Fruit fly (Drosophila melanogaster) whole organism, embryonic: ENCODE results near the gene roq.

Experiments
- Abd-B ChIP-seq: fragments of 200-800 bp; sonication (Bioruptor generic); optimal IDR thresholded peaks from 2 replicates; lab custom pipeline; 2018; ENCODE audit warnings: missing biosample characterization, mild to moderate bottlenecking, missing genetic modification characterization, moderate library complexity
- Blimp-1 ChIP-seq: fragments of 200-800 bp; sonication (Bioruptor generic); optimal IDR thresholded peaks from 3 replicates; lab custom pipeline; 2018; ENCODE audit warnings: missing biosample characterization, missing genetic modification characterization, mild to moderate bottlenecking, moderate library complexity, missing genetic modification reagents
- CG10147 ChIP-seq: fragments of 200-800 bp; sonication (Bioruptor generic); optimal IDR thresholded peaks from 2 replicates; lab custom pipeline; 2019; ENCODE audit warnings: missing biosample characterization, mild to moderate bottlenecking, missing genetic modification characterization, moderate library complexity
- CG10267 ChIP-seq: fragments of 200-800 bp; sonication (Bioruptor generic); optimal IDR thresholded peaks from 2 replicates; lab custom pipeline; 2018; ENCODE audit warnings: missing biosample characterization, mild to moderate bottlenecking, missing genetic modification characterization, moderate library complexity
- CG1233 ChIP-seq: fragments of 200-800 bp; sonication (Bioruptor generic); optimal IDR thresholded peaks from 4 replicates; lab custom pipeline; 2018; ENCODE audit warnings: missing biosample characterization, mild to moderate bottlenecking, missing genetic modification characterization
- CG13424 ChIP-seq: fragments of 200-800 bp; sonication (Bioruptor generic); optimal IDR thresholded peaks from 2 replicates; lab custom pipeline; 2019; ENCODE audit warnings: missing biosample characterization, mild to moderate bottlenecking, missing genetic modification characterization, moderate library complexity
- CG14667 ChIP-seq: fragments of 200-800 bp; sonication (Bioruptor generic); IDR thresholded peaks from 2 replicates; pipeline ENCODE4 v1.3.6; 2022; ENCODE audit warnings: missing biosample characterization, missing genetic modification characterization
- CG14710 ChIP-seq: fragments of 200-800 bp; sonication (Bioruptor generic); optimal IDR thresholded peaks from 3 replicates; lab custom pipeline; 2019; ENCODE audit warnings: missing biosample characterization, mild to moderate bottlenecking, missing genetic modification characterization, moderate library complexity
- CG16863 ChIP-seq: fragments of 200-800 bp; sonication (Bioruptor generic); optimal IDR thresholded peaks from 3 replicates; lab custom pipeline; 2016; ENCODE audit warnings: missing biosample characterization, missing genetic modification characterization
- CG18619 ChIP-seq: fragments of 200-800 bp; sonication (Bioruptor generic); optimal IDR thresholded peaks from 3 replicates; lab custom pipeline; 2017; ENCODE audit warnings: missing biosample characterization, mild to moderate bottlenecking, missing genetic modification characterization
- CG2116 ChIP-seq: fragments of 200-800 bp; sonication (Bioruptor generic); optimal IDR thresholded peaks from 3 replicates; lab custom pipeline; 2018; ENCODE audit warnings: missing biosample characterization, mild to moderate bottlenecking, missing genetic modification characterization
- CG4424 ChIP-seq: fragments of 200-800 bp; sonication (Bioruptor generic); optimal IDR thresholded peaks from 3 replicates; lab custom pipeline; 2016; ENCODE audit warnings: missing biosample characterization, missing genetic modification characterization
- CG4617 ChIP-seq: fragments of 200-800 bp; sonication (Bioruptor generic); optimal IDR thresholded peaks from 3 replicates; lab custom pipeline; 2016; ENCODE audit warnings: missing biosample characterization, missing genetic modification characterization, borderline replicate concordance
- CG6689 ChIP-seq: fragments of 200-800 bp; sonication (Bioruptor generic); IDR thresholded peaks from 2 replicates; pipeline ENCODE4 v1.3.6; 2022; ENCODE audit warnings: missing biosample characterization, missing genetic modification characterization
- CG6791 ChIP-seq: fragments of 200-800 bp; sonication (Bioruptor generic); IDR thresholded peaks from 3 replicates; pipeline ENCODE4 v1.3.6; 2022; ENCODE audit warnings: missing biosample characterization, missing genetic modification characterization; ENCODE audit not compliant: partially characterized antibody
- CG6813 ChIP-seq: fragments of 200-800 bp; sonication (Bioruptor generic); optimal IDR thresholded peaks from 2 replicates; lab custom pipeline; 2017; ENCODE audit warnings: missing biosample characterization, missing genetic modification characterization, mild to moderate bottlenecking, moderate library complexity, missing genetic modification reagents
- CG9215 ChIP-seq: fragments of 200-800 bp; sonication (Bioruptor generic); IDR thresholded peaks from 2 replicates; pipeline ENCODE4 v1.3.6; 2022; ENCODE audit warnings: missing biosample characterization, missing genetic modification characterization
- Dll ChIP-seq: fragments of 200-800 bp; sonication (Bioruptor generic); IDR thresholded peaks from 4 replicates; pipeline ENCODE4 v1.3.6; 2022; ENCODE audit warnings: missing biosample characterization, missing genetic modification characterization; ENCODE audit not compliant: partially characterized antibody
- E2f2 ChIP-seq: fragments of 200-800 bp; sonication (Bioruptor generic); IDR thresholded peaks from 2 replicates; pipeline ENCODE4 v1.3.6; 2022; ENCODE audit warnings: missing biosample characterization, missing genetic modification characterization
- Hr39 ChIP-seq: fragments of >200 bp; optimal IDR thresholded peaks from 2 replicates; lab custom pipeline; 2017
- MBD-R2 ChIP-seq: fragments of 200-800 bp; sonication (Bioruptor generic); IDR thresholded peaks from 2 replicates; pipeline ENCODE4 v1.3.6; 2022; ENCODE audit warnings: missing biosample characterization, missing genetic modification characterization
- MESR4 ChIP-seq: fragments of 200-800 bp; sonication (Bioruptor generic); optimal IDR thresholded peaks from 2 replicates; lab custom pipeline; 2018; ENCODE audit warnings: missing biosample characterization, mild to moderate bottlenecking, missing genetic modification characterization, moderate library complexity
- MTF-1 ChIP-seq: fragments of 200-800 bp; sonication (Bioruptor generic); optimal IDR thresholded peaks from 2 replicates; lab custom pipeline; 2018; ENCODE audit warnings: missing biosample characterization, mild to moderate bottlenecking, missing genetic modification characterization, borderline replicate concordance
- Myb ChIP-seq: fragments of 200-800 bp; sonication (Bioruptor generic); optimal IDR thresholded peaks from 2 replicates; lab custom pipeline; 2016; ENCODE audit warnings: missing biosample characterization, missing genetic modification characterization
- Sry-δ ChIP-seq: fragments of 200-800 bp; sonication (Bioruptor generic); optimal IDR thresholded peaks from 2 replicates; lab custom pipeline; 2016; ENCODE audit warnings: missing biosample characterization, missing genetic modification characterization
- Taf1 ChIP-seq: fragments of 200-800 bp; sonication (Bioruptor generic); IDR thresholded peaks from 2 replicates; pipeline ENCODE4 v1.3.6; 2022; ENCODE audit warnings: missing biosample characterization, missing genetic modification characterization
- bbx ChIP-seq: fragments of 200-800 bp; sonication (Bioruptor generic); IDR thresholded peaks from 2 replicates; pipeline ENCODE4 v1.3.6; 2022; ENCODE audit warnings: missing biosample characterization, missing genetic modification characterization; ENCODE audit not compliant: partially characterized antibody
- chinmo ChIP-seq: fragments of 200-800 bp; sonication (Bioruptor generic); IDR thresholded peaks from 4 replicates; pipeline ENCODE4 v1.3.6; 2022; ENCODE audit warnings: missing biosample characterization, missing genetic modification characterization; ENCODE audit not compliant: partially characterized antibody
- crp ChIP-seq, 2 experiments: fragments of 200-800 bp; sonication (Bioruptor generic); optimal IDR thresholded peaks; 2 replicates in 1 of 2; 3 replicates in 1 of 2; lab custom pipeline; 2017; ENCODE audit warnings: missing biosample characterization in 2 of 2, missing genetic modification characterization in 2 of 2, mild to moderate bottlenecking in 1 of 2, moderate library complexity in 1 of 2
- exex ChIP-seq: fragments of 200-800 bp; sonication (Bioruptor generic); optimal IDR thresholded peaks from 4 replicates; lab custom pipeline; 2018; ENCODE audit warnings: missing biosample characterization, mild to moderate bottlenecking, missing genetic modification characterization, moderate library complexity
- fd64A ChIP-seq: fragments of 200-800 bp; sonication (Bioruptor generic); optimal IDR thresholded peaks from 3 replicates; lab custom pipeline; 2018; ENCODE audit warnings: missing biosample characterization, mild to moderate bottlenecking, missing genetic modification characterization
- hkb ChIP-seq, 2 experiments: fragments of 200-800 bp in 1 of 2; fragments of >200 bp in 1 of 2; sonication (Bioruptor generic) in 1 of 2; IDR thresholded peaks in 1 of 2; optimal IDR thresholded peaks in 1 of 2; 2 replicates each; pipeline versions ENCODE4 v1.3.6 to Lab custom; 2017 to 2022; ENCODE audit warnings: missing biosample characterization in 1 of 2, missing genetic modification characterization in 1 of 2
- mirr ChIP-seq: fragments of 200-800 bp; sonication (Bioruptor generic); optimal IDR thresholded peaks from 3 replicates; lab custom pipeline; 2018; ENCODE audit warnings: missing biosample characterization, mild to moderate bottlenecking, missing genetic modification characterization
- oc ChIP-seq: fragments of 200-800 bp; sonication (Bioruptor generic); optimal IDR thresholded peaks from 2 replicates; lab custom pipeline; 2018; ENCODE audit warnings: missing biosample characterization, mild to moderate bottlenecking, missing genetic modification characterization, moderate library complexity
- org-1 ChIP-seq: fragments of 200-800 bp; sonication (Bioruptor generic); optimal IDR thresholded peaks from 2 replicates; lab custom pipeline; 2017; ENCODE audit warnings: missing biosample characterization, missing genetic modification characterization
- prd ChIP-seq, 3 experiments: fragments of >200 bp in 2 of 3; fragments of 200-800 bp in 1 of 3; sonication (Bioruptor generic) in 1 of 3; optimal IDR thresholded peaks in 2 of 3; IDR thresholded peaks in 1 of 3; 2 replicates in 2 of 3; 3 replicates in 1 of 3; pipeline versions ENCODE4 v1.3.6 to Lab custom; 2017 to 2022; ENCODE audit warnings: missing biosample characterization in 1 of 3, missing genetic modification characterization in 1 of 3
- slbo ChIP-seq: fragments of 200-800 bp; sonication (Bioruptor generic); IDR thresholded peaks from 2 replicates; pipeline ENCODE4 v1.3.6; 2022; ENCODE audit warnings: missing biosample characterization, missing genetic modification characterization
- so ChIP-seq: fragments of 200-800 bp; sonication (Bioruptor generic); IDR thresholded peaks from 3 replicates; pipeline ENCODE4 v1.3.6; 2022; ENCODE audit warnings: missing biosample characterization, missing genetic modification characterization
- sob ChIP-seq: fragments of 200-800 bp; sonication (Bioruptor generic); IDR thresholded peaks from 2 replicates; pipeline ENCODE4 v1.3.6; 2022; ENCODE audit warnings: missing biosample characterization, missing genetic modification characterization
- tna ChIP-seq: fragments of 200-800 bp; sonication (Bioruptor generic); IDR thresholded peaks from 2 replicates; pipeline ENCODE4 v1.3.6; 2022; ENCODE audit warnings: missing biosample characterization, missing genetic modification characterization; ENCODE audit not compliant: partially characterized antibody
- trem ChIP-seq: fragments of 200-800 bp; optimal IDR thresholded peaks from 3 replicates; lab custom pipeline; 2019; ENCODE audit warnings: missing biosample characterization, mild to moderate bottlenecking, missing genetic modification characterization, moderate library complexity

roq gene

DNA sequence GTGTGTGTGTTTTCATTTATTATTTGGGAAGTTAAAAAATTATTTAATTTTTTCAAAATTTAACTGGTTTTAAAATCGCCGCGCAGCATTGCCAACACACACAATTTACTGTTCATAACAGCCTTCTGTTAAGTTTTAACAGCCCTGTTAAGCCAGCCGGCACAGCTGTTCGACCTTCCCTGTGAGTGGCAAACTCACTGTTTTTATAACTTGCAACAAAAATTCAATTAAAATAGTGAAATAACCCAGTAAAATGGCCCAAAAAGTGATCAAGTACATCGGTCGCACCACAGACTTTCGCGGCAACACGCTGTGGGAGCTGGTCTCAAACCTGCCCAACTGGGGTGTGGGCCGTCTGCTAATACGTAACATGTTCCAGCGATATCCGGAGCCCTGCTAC is 30.5 kb downstream of the roq start, which contains the start of gene mRpS34 (continued):
- TF ChIP-seq CG2116 = no peak
- TF ChIP-seq Taf1 (GFP tag; lab: Robert Waterston, UW) = no peak
- TF ChIP-seq trem (tag; lab: Kevin White, UChicago) = peak; percentile 63
- TF ChIP-seq exex (tag; lab: Kevin White, UChicago) = no peak
- TF ChIP-seq CG18619 (GFP tag; lab: Kevin White, UChicago) = no peak
- TF ChIP-seq prd (optimal IDR thresholded peaks at IDR 0.05; lab: Kevin White, UChicago) = no peak
- no peak for TF ChIP-seq prd (GFP tag; IDR thresholded peaks at IDR 0.05; lab: Robert Waterston, UW)
- no peak for TF ChIP-seq CG6689
- TF ChIP-seq Abd-B (GFP tag; lab: Kevin White, UChicago) = no peak
- TF ChIP-seq CG6791 (GFP tag; lab: Robert Waterston, UW) = peak; percentile 23; the same call in 1 of the 3 replicates
- no peak for TF ChIP-seq CG6813
- TF ChIP-seq CG14667 (GFP tag; lab: Robert Waterston, UW) = no peak
- peak; percentile 81 for TF ChIP-seq MESR4 (GFP tag; lab: Kevin White, UChicago)
- no peak for TF ChIP-seq org-1 (GFP tag; lab: Kevin White, UChicago)
- TF ChIP-seq MBD-R2 (GFP tag; lab: Robert Waterston, UW) = peak; percentile 74
- TF ChIP-seq bbx (GFP tag; lab: Robert Waterston, UW) = peak; percentile 19; the same call in 1 of the 2 replicates
- TF ChIP-seq chinmo (GFP tag; lab: Robert Waterston, UW) = 0 out of 4 replicates have a peak, but pooled peaks have one; percentile 27
- TF ChIP-seq CG10147 (GFP tag; lab: Kevin White, UChicago) = no peak
- TF ChIP-seq so (GFP tag; lab: Robert Waterston, UW) = no peak
- no peak for TF ChIP-seq CG13424
- TF ChIP-seq Dll (GFP tag; lab: Robert Waterston, UW) = peak; percentile 53; the same call in 1 of the 4 replicates
- TF ChIP-seq E2f2 (GFP tag; lab: Robert Waterston, UW) = peak; percentile 66
- TF ChIP-seq CG4424 (GFP tag; lab: Kevin White, UChicago) = no peak
- TF ChIP-seq CG16863 (GFP tag; lab: Kevin White, UChicago) = no peak
- peak; percentile 90 for TF ChIP-seq CG9215 (GFP tag; lab: Robert Waterston, UW)
- no peak for TF ChIP-seq fd64A
- peak; percentile 52 for TF ChIP-seq CG4617 (GFP tag; lab: Kevin White, UChicago)
- TF ChIP-seq sob (GFP tag; lab: Robert Waterston, UW) = no peak
- TF ChIP-seq CG10267 (tag; lab: Kevin White, UChicago) = no peak
- peak; percentile 31 to 87 for TF ChIP-seq crp (GFP tag; optimal IDR thresholded peaks at IDR 0.05; lab: Kevin White, UChicago)
- TF ChIP-seq Myb (GFP tag; lab: Kevin White, UChicago) = peak; percentile 89

DNA sequence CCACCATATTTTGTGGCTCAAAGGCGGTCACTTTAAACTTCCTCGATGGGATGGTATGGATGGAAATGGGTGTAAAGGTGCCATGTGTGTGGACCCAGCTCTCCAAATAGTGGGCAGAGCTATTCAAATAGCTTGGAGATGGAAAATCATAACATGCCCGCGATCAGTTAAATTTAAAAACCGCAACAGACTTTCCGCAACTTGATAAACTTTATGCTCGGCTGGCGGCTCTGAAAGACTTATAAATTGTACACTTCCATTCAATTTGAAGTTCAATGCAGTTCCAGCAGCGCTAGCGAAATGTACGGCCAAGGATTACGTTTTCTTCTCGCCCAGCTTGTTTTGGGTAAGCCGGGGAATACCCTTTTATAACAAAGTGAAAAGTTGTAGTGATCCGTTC is 32.3 kb downstream of the roq start, which contains the start of gene CG33257:
Gene CG33257, plus strand, starts transcription at position 301 of the 400 bp plus-strand sequence.
- TF ChIP-seq hkb (optimal IDR thresholded peaks at IDR 0.05; lab: Kevin White, UChicago) = no peak
- no peak for TF ChIP-seq hkb (GFP tag; IDR thresholded peaks at IDR 0.05; lab: Robert Waterston, UW)
- TF ChIP-seq Sry-δ = no peak
- no peak for TF ChIP-seq Hr39 (lab: Kevin White, UChicago)
- TF ChIP-seq tna = no peak
- no peak for TF ChIP-seq CG1233 (GFP tag; lab: Kevin White, UChicago)
- TF ChIP-seq mirr (GFP tag; lab: Kevin White, UChicago) = no peak
- no peak for TF ChIP-seq slbo

- TF ChIP-seq CG14710 (no peak), Blimp-1 (GFP tag; lab: Kevin White, UChicago) (peak; percentile 98), MTF-1 (GFP tag; lab: Kevin White, UChicago) (no peak), oc (peak; percentile 16)
Observed at dm6 chr3L:16339873-16340272, 38.5 kb downstream of the roq start.
